Fruit fly (Drosophila melanogaster) whole organism: Measurements from ENCODE around the gene CG32006.

Source experiments
- Dll ChIP-seq: fragments of >200 bp; optimal IDR thresholded peaks from 2 replicates; lab custom pipeline; 2017
- EcR ChIP-seq, 2 experiments: fragments of >200 bp; optimal IDR thresholded peaks; 2 replicates each; lab custom pipeline; 2017; ENCODE audit warnings: missing biosample characterization in 2 of 2, missing genetic modification characterization in 2 of 2, missing genetic modification reagents in 2 of 2

- no peak for TF ChIP-seq Dll
- no peak for TF ChIP-seq EcR (GFP tag; optimal IDR thresholded peaks at IDR 0.05; lab: Kevin White, UChicago)
Measured at dm6 chr4:135953-136352, 14.6 kb upstream of the CG32006 start.
